Fruit fly (Drosophila melanogaster) whole organism, prepupa: ENCODE measurements around the gene Naa40.

Experiments
- CG10631 ChIP-seq: fragments of 200-800 bp; sonication (Bioruptor generic); optimal IDR thresholded peaks from 2 replicates; lab custom pipeline; 2016; ENCODE audit warnings: missing biosample characterization, missing genetic modification characterization
- CG10669 ChIP-seq: fragments of 200-800 bp; sonication (Bioruptor generic); optimal IDR thresholded peaks from 3 replicates; lab custom pipeline; 2018; ENCODE audit warnings: missing biosample characterization, mild to moderate bottlenecking, missing genetic modification characterization, moderate library complexity
- CG11294 ChIP-seq: fragments of 200-800 bp; sonication (Bioruptor generic); IDR thresholded peaks from 2 replicates; pipeline ENCODE4 v1.3.6; 2022; ENCODE audit warnings: missing biosample characterization, missing genetic modification characterization
- CG11762 ChIP-seq: fragments of 200-800 bp; sonication (Bioruptor generic); optimal IDR thresholded peaks from 3 replicates; lab custom pipeline; 2016; ENCODE audit warnings: missing biosample characterization, missing genetic modification characterization; ENCODE audit not compliant: insufficient read depth
- CG15336 ChIP-seq: fragments of 200-800 bp; sonication (Bioruptor generic); IDR thresholded peaks from 2 replicates; pipeline ENCODE4 v1.3.6; 2022; ENCODE audit warnings: missing biosample characterization, missing genetic modification characterization
- CG1621 ChIP-seq: fragments of 200-800 bp; sonication (Bioruptor generic); optimal IDR thresholded peaks from 3 replicates; lab custom pipeline; 2018; ENCODE audit warnings: missing biosample characterization, mild to moderate bottlenecking, missing genetic modification characterization
- CG16779 ChIP-seq: fragments of 200-800 bp; sonication (Bioruptor generic); optimal IDR thresholded peaks from 3 replicates; lab custom pipeline; 2017; ENCODE audit warnings: missing biosample characterization, mild to moderate bottlenecking, missing genetic modification characterization
- CG31627 ChIP-seq: fragments of 200-800 bp; sonication (Bioruptor generic); optimal IDR thresholded peaks from 3 replicates; lab custom pipeline; 2016; ENCODE audit warnings: missing biosample characterization, missing genetic modification characterization
- CG32006 ChIP-seq: fragments of 200-800 bp; sonication (Bioruptor generic); optimal IDR thresholded peaks from 3 replicates; lab custom pipeline; 2017; ENCODE audit warnings: missing biosample characterization, mild to moderate bottlenecking, missing genetic modification characterization
- CG34406 ChIP-seq: fragments of 200-800 bp; sonication (Bioruptor generic); optimal IDR thresholded peaks from 3 replicates; lab custom pipeline; 2016; ENCODE audit warnings: missing biosample characterization, missing genetic modification characterization
- CG3919 ChIP-seq: fragments of 200-800 bp; sonication (Bioruptor generic); optimal IDR thresholded peaks from 3 replicates; lab custom pipeline; 2016; ENCODE audit warnings: missing biosample characterization, missing genetic modification characterization
- CG4318 ChIP-seq: fragments of 200-800 bp; sonication (Bioruptor generic); optimal IDR thresholded peaks from 3 replicates; lab custom pipeline; 2017; ENCODE audit warnings: missing biosample characterization, mild to moderate bottlenecking, missing genetic modification characterization
- CG6163 ChIP-seq: fragments of 200-800 bp; sonication (Bioruptor generic); IDR thresholded peaks from 3 replicates; pipeline ENCODE4 v1.3.6; 2022; ENCODE audit warnings: missing biosample characterization, missing genetic modification characterization
- CG6276 ChIP-seq: fragments of 200-800 bp; sonication (Bioruptor generic); optimal IDR thresholded peaks from 2 replicates; lab custom pipeline; 2017; ENCODE audit warnings: missing biosample characterization, mild to moderate bottlenecking, missing genetic modification characterization
- CG6792 ChIP-seq: fragments of 200-800 bp; sonication (Bioruptor generic); optimal IDR thresholded peaks from 3 replicates; lab custom pipeline; 2016; ENCODE audit warnings: missing biosample characterization, missing genetic modification characterization
- CG6808 ChIP-seq: fragments of 200-800 bp; sonication (Bioruptor generic); optimal IDR thresholded peaks from 3 replicates; lab custom pipeline; 2017; ENCODE audit warnings: missing biosample characterization, missing genetic modification characterization, mild to moderate bottlenecking, moderate library complexity, missing genetic modification reagents
- CG6854 ChIP-seq: fragments of 200-800 bp; sonication (Bioruptor generic); optimal IDR thresholded peaks from 2 replicates; lab custom pipeline; 2017; ENCODE audit warnings: missing biosample characterization, mild to moderate bottlenecking, missing genetic modification characterization
- CG7368 ChIP-seq: fragments of 200-800 bp; sonication (Bioruptor generic); optimal IDR thresholded peaks from 3 replicates; lab custom pipeline; 2016; ENCODE audit warnings: missing biosample characterization, missing genetic modification characterization
- CG8119 ChIP-seq: fragments of 200-800 bp; sonication (Bioruptor generic); IDR thresholded peaks from 3 replicates; pipeline ENCODE4 v1.3.6; 2022; ENCODE audit warnings: missing biosample characterization, missing genetic modification characterization
- CG8319 ChIP-seq: fragments of 200-800 bp; sonication (Bioruptor generic); optimal IDR thresholded peaks from 3 replicates; lab custom pipeline; 2016; ENCODE audit warnings: missing biosample characterization, missing genetic modification characterization
- CG8632 ChIP-seq: fragments of 200-800 bp; sonication (Bioruptor generic); optimal IDR thresholded peaks from 3 replicates; lab custom pipeline; 2016; ENCODE audit warnings: missing biosample characterization, missing genetic modification characterization
- CG9139 ChIP-seq: fragments of 200-800 bp; sonication (Bioruptor generic); optimal IDR thresholded peaks from 3 replicates; lab custom pipeline; 2017; ENCODE audit warnings: missing biosample characterization, mild to moderate bottlenecking, missing genetic modification characterization
- Eip75B ChIP-seq: fragments of 200-800 bp; sonication (Bioruptor generic); optimal IDR thresholded peaks from 3 replicates; lab custom pipeline; 2016; ENCODE audit warnings: missing biosample characterization, missing genetic modification characterization
- Eip78C ChIP-seq: fragments of 200-800 bp; sonication (Bioruptor generic); peaks from one replicate; lab custom pipeline; 2016; ENCODE audit warnings: missing biosample characterization, missing genetic modification characterization
- Eip93F ChIP-seq: fragments of 200-800 bp; sonication (Bioruptor generic); optimal IDR thresholded peaks from 2 replicates; lab custom pipeline; 2016; ENCODE audit warnings: missing biosample characterization, mild to moderate bottlenecking, missing genetic modification characterization
- Ets96B ChIP-seq: fragments of 200-800 bp; optimal IDR thresholded peaks from 2 replicates; lab custom pipeline; 2019; ENCODE audit warnings: missing biosample characterization, mild to moderate bottlenecking, missing genetic modification characterization, moderate library complexity
- Gug ChIP-seq: fragments of 200-800 bp; sonication (Bioruptor generic); IDR thresholded peaks from 2 replicates; pipeline ENCODE4 v1.3.6; 2022; ENCODE audit warnings: missing biosample characterization, missing genetic modification characterization
- Hr38 ChIP-seq: sonication (Bioruptor generic); optimal IDR thresholded peaks from 2 replicates; lab custom pipeline; 2016; ENCODE audit warnings: missing biosample characterization, missing genetic modification characterization
- Hr39 ChIP-seq: fragments of 200-800 bp; sonication (Bioruptor generic); optimal IDR thresholded peaks from 2 replicates; lab custom pipeline; 2016; ENCODE audit warnings: missing biosample characterization, missing genetic modification characterization
- Lpt ChIP-seq: fragments of 200-800 bp; sonication (Bioruptor generic); optimal IDR thresholded peaks from 3 replicates; lab custom pipeline; 2016; ENCODE audit warnings: missing biosample characterization, missing genetic modification characterization
- Met ChIP-seq: fragments of 200-800 bp; sonication (Bioruptor generic); optimal IDR thresholded peaks from 3 replicates; lab custom pipeline; 2016; ENCODE audit warnings: missing biosample characterization, missing genetic modification characterization
- Smox ChIP-seq: fragments of 200-800 bp; sonication (Bioruptor generic); optimal IDR thresholded peaks from 3 replicates; lab custom pipeline; 2016; ENCODE audit warnings: missing biosample characterization, missing genetic modification characterization
- Sox14 ChIP-seq: fragments of 200-800 bp; sonication (Bioruptor generic); optimal IDR thresholded peaks from 3 replicates; lab custom pipeline; 2016; ENCODE audit warnings: missing biosample characterization, missing genetic modification characterization
- Sox15 ChIP-seq: fragments of 200-800 bp; sonication (Bioruptor generic); optimal IDR thresholded peaks from 3 replicates; lab custom pipeline; 2016; ENCODE audit warnings: missing biosample characterization, missing genetic modification characterization
- achi ChIP-seq: fragments of 200-800 bp; sonication (Bioruptor generic); optimal IDR thresholded peaks from 3 replicates; lab custom pipeline; 2016; ENCODE audit warnings: missing biosample characterization, missing genetic modification characterization
- cyc ChIP-seq: fragments of 200-800 bp; sonication (Bioruptor generic); optimal IDR thresholded peaks from 3 replicates; lab custom pipeline; 2016; ENCODE audit warnings: missing biosample characterization, missing genetic modification characterization
- dac ChIP-seq: fragments of 200-800 bp; sonication (Bioruptor generic); optimal IDR thresholded peaks from 2 replicates; lab custom pipeline; 2017; ENCODE audit warnings: missing biosample characterization, mild to moderate bottlenecking, missing genetic modification characterization
- dsx ChIP-seq: fragments of 200-800 bp; optimal IDR thresholded peaks from 3 replicates; lab custom pipeline; 2019; ENCODE audit warnings: missing biosample characterization, mild to moderate bottlenecking, missing genetic modification characterization, moderate library complexity; ENCODE audit not compliant: poor library complexity, severe bottlenecking
- fd59A ChIP-seq: fragments of 200-800 bp; sonication (Bioruptor generic); optimal IDR thresholded peaks from 2 replicates; lab custom pipeline; 2017; ENCODE audit warnings: missing biosample characterization, mild to moderate bottlenecking, missing genetic modification characterization, missing genetic modification reagents
- fd85E ChIP-seq: fragments of 200-800 bp; sonication (Bioruptor generic); optimal IDR thresholded peaks from 3 replicates; lab custom pipeline; 2016; ENCODE audit warnings: missing biosample characterization, missing genetic modification characterization
- fkh ChIP-seq: fragments of 200-800 bp; sonication (Bioruptor generic); optimal IDR thresholded peaks from 3 replicates; lab custom pipeline; 2017; ENCODE audit warnings: missing biosample characterization, mild to moderate bottlenecking, missing genetic modification characterization, moderate library complexity
- lz ChIP-seq: fragments of 200-800 bp; sonication (Bioruptor generic); optimal IDR thresholded peaks from 3 replicates; lab custom pipeline; 2016; ENCODE audit warnings: missing biosample characterization, missing genetic modification characterization
- net ChIP-seq: fragments of 200-800 bp; sonication (Bioruptor generic); optimal IDR thresholded peaks from 3 replicates; lab custom pipeline; 2016; ENCODE audit warnings: missing biosample characterization, missing genetic modification characterization
- pdm3 ChIP-seq: fragments of 200-800 bp; sonication (Bioruptor generic); optimal IDR thresholded peaks from 3 replicates; lab custom pipeline; 2016; ENCODE audit warnings: missing biosample characterization, missing genetic modification characterization
- spab ChIP-seq: fragments of 200-800 bp; sonication (Bioruptor generic); optimal IDR thresholded peaks from 2 replicates; lab custom pipeline; 2017; ENCODE audit warnings: missing biosample characterization, mild to moderate bottlenecking, missing genetic modification characterization, missing genetic modification reagents
- ss ChIP-seq, 2 experiments: fragments of 200-800 bp; sonication (Bioruptor generic); optimal IDR thresholded peaks; 2 replicates in 1 of 2; 3 replicates in 1 of 2; lab custom pipeline; 2017 to 2018; ENCODE audit warnings: mild to moderate bottlenecking in 2 of 2, missing biosample characterization in 2 of 2, missing genetic modification characterization in 2 of 2, moderate library complexity in 1 of 2
- svp ChIP-seq: fragments of 200-800 bp; sonication (Bioruptor generic); peaks from one replicate; lab custom pipeline; 2016; ENCODE audit warnings: missing biosample characterization, missing genetic modification characterization
- topi ChIP-seq: fragments of 200-800 bp; sonication (Bioruptor generic); optimal IDR thresholded peaks from 3 replicates; lab custom pipeline; 2016; ENCODE audit warnings: missing biosample characterization, missing genetic modification characterization
- vri ChIP-seq: fragments of 200-800 bp; sonication (Bioruptor generic); optimal IDR thresholded peaks from 3 replicates; lab custom pipeline; 2016; ENCODE audit warnings: missing biosample characterization, mild to moderate bottlenecking, missing genetic modification characterization

Gene Naa40

dm6 chr3R:29764249-29765042 is 39.7 kb upstream of the Naa40 start:
- TF ChIP-seq ss (GFP tag; optimal IDR thresholded peaks at IDR 0.05; lab: Kevin White, UChicago) = peak in 1 of 2 experiments; percentile 39
- TF ChIP-seq Eip78C = peak; percentile 56
- no peak for TF ChIP-seq Smox (GFP tag; lab: Kevin White, UChicago)

- TF ChIP-seq CG11762 (GFP tag; lab: Kevin White, UChicago) (no peak), topi (GFP tag; lab: Kevin White, UChicago) (peak; percentile 79), CG6854 (GFP tag; lab: Kevin White, UChicago) (peak; percentile 10), lz (GFP tag; lab: Kevin White, UChicago) (peak; percentile 55), Eip75B (GFP tag; lab: Kevin White, UChicago) (no peak), CG32006 (GFP tag; lab: Kevin White, UChicago) (peak; percentile 16), CG8632 (GFP tag; lab: Kevin White, UChicago) (no peak), vri (GFP tag; lab: Kevin White, UChicago) (no peak), CG8319 (GFP tag; lab: Kevin White, UChicago) (no peak), dsx (no peak), Eip93F (GFP tag; lab: Kevin White, UChicago) (no peak), Lpt (GFP tag; lab: Kevin White, UChicago) (no peak), CG6276 (peak; percentile 12), CG6792 (GFP tag; lab: Kevin White, UChicago) (peak; percentile 16), Met (GFP tag; lab: Kevin White, UChicago) (no peak), CG16779 (tag; lab: Kevin White, UChicago) (no peak), fd59A (no peak), Sox14 (GFP tag; lab: Kevin White, UChicago) (peak; percentile 9), Eip78C (peak; percentile 80), net (GFP tag; lab: Kevin White, UChicago) (no peak), Ets96B (tag; lab: Kevin White, UChicago) (no peak), CG31627 (GFP tag; lab: Kevin White, UChicago) (peak; percentile 67), CG1621 (tag; lab: Kevin White, UChicago) (no peak), CG3919 (GFP tag; lab: Kevin White, UChicago) (no peak), svp (GFP tag; lab: Kevin White, UChicago) (no peak), CG9139 (GFP tag; lab: Kevin White, UChicago) (no peak), CG6163 (GFP tag; lab: Robert Waterston, UW) (peak; percentile 33; the same call in 1 of the 3 replicates), Hr38 (GFP tag; lab: Kevin White, UChicago) (no peak), CG34406 (GFP tag; lab: Kevin White, UChicago) (peak; percentile 40), Hr39 (GFP tag; lab: Kevin White, UChicago) (peak; percentile 68), CG10631 (GFP tag; lab: Kevin White, UChicago) (no peak), dac (GFP tag; lab: Kevin White, UChicago) (no peak), Sox15 (GFP tag; lab: Kevin White, UChicago) (no peak), fd85E (GFP tag; lab: Kevin White, UChicago) (no peak), achi (GFP tag; lab: Kevin White, UChicago) (peak; percentile 21), CG4318 (no peak), cyc (GFP tag; lab: Kevin White, UChicago) (peak; percentile 46), CG8119 (GFP tag; lab: Robert Waterston, UW) (no peak), fkh (no peak), CG10669 (GFP tag; lab: Kevin White, UChicago) (peak; percentile 1), CG6808 (GFP tag; lab: Kevin White, UChicago) (no peak), CG7368 (GFP tag; lab: Kevin White, UChicago) (no peak), Gug (GFP tag; lab: Robert Waterston, UW) (no peak), spab (no peak), pdm3 (GFP tag; lab: Kevin White, UChicago) (peak; percentile 3), CG15336 (peak; percentile 46), CG11294 (GFP tag; lab: Robert Waterston, UW) (no peak), ss (GFP tag; optimal IDR thresholded peaks at IDR 0.05; lab: Kevin White, UChicago) (no peak)
Observed at dm6 chr3R:29763804-29764203, 39.1 kb upstream of the Naa40 start.
